Fruit fly (Drosophila melanogaster) whole organism, embryonic: ENCODE measurements around the gene CG33107.

Experiments used
- Abd-B ChIP-seq: fragments of 200-800 bp; sonication (Bioruptor generic); optimal IDR thresholded peaks from 2 replicates; lab custom pipeline; 2018; ENCODE audit warnings: missing biosample characterization, mild to moderate bottlenecking, missing genetic modification characterization, moderate library complexity
- BEAF-32 ChIP-seq: fragments of 200-800 bp; sonication (Bioruptor generic); optimal IDR thresholded peaks from 3 replicates; lab custom pipeline; 2017; ENCODE audit warnings: missing biosample characterization, missing genetic modification characterization, mild to moderate bottlenecking, moderate library complexity, missing genetic modification reagents
- CG10431 ChIP-seq: fragments of 200-800 bp; sonication (Bioruptor generic); optimal IDR thresholded peaks from 3 replicates; lab custom pipeline; 2018; ENCODE audit warnings: missing biosample characterization, mild to moderate bottlenecking, missing genetic modification characterization
- CG12942 ChIP-seq: fragments of 200-800 bp; sonication (Bioruptor generic); optimal IDR thresholded peaks from 3 replicates; lab custom pipeline; 2016; ENCODE audit warnings: missing biosample characterization, missing genetic modification characterization
- CG13287 ChIP-seq: fragments of 200-800 bp; sonication (Bioruptor generic); IDR thresholded peaks from 2 replicates; pipeline ENCODE4 v1.3.6; 2022; ENCODE audit warnings: missing biosample characterization, missing genetic modification characterization; ENCODE audit not compliant: partially characterized antibody
- CG15011 ChIP-seq: fragments of 200-800 bp; sonication (Bioruptor generic); optimal IDR thresholded peaks from 3 replicates; lab custom pipeline; 2018; ENCODE audit warnings: missing biosample characterization, mild to moderate bottlenecking, missing genetic modification characterization
- CG15601 ChIP-seq: fragments of 200-800 bp; sonication (Bioruptor generic); optimal IDR thresholded peaks from 3 replicates; lab custom pipeline; 2019; ENCODE audit warnings: missing biosample characterization, mild to moderate bottlenecking, missing genetic modification characterization, moderate library complexity
- CG17568 ChIP-seq: fragments of 200-800 bp; sonication (Bioruptor generic); optimal IDR thresholded peaks from 2 replicates; lab custom pipeline; 2018; ENCODE audit warnings: missing biosample characterization, mild to moderate bottlenecking, missing genetic modification characterization, moderate library complexity
- CG2120 ChIP-seq: fragments of 200-800 bp; sonication (Bioruptor generic); optimal IDR thresholded peaks from 3 replicates; lab custom pipeline; 2016; ENCODE audit warnings: missing biosample characterization, missing genetic modification characterization
- CG2129 ChIP-seq: fragments of 200-800 bp; sonication (Bioruptor generic); IDR thresholded peaks from 2 replicates; pipeline ENCODE4 v1.3.6; 2022; ENCODE audit warnings: missing biosample characterization, missing genetic modification characterization; ENCODE audit not compliant: partially characterized antibody
- CG2199 ChIP-seq: fragments of 200-800 bp; sonication (Bioruptor generic); IDR thresholded peaks from 3 replicates; pipeline ENCODE4 v1.3.6; 2022; ENCODE audit warnings: missing biosample characterization, missing genetic modification characterization
- CG2889 ChIP-seq: fragments of 200-800 bp; sonication (Bioruptor generic); IDR thresholded peaks from 3 replicates; pipeline ENCODE4 v1.3.6; 2022; ENCODE audit warnings: missing biosample characterization, missing genetic modification characterization
- CG33213 ChIP-seq: fragments of 200-800 bp; sonication (Bioruptor generic); optimal IDR thresholded peaks from 3 replicates; lab custom pipeline; 2016; ENCODE audit warnings: missing biosample characterization, missing genetic modification characterization
- CG42726 ChIP-seq: fragments of 200-800 bp; sonication (Bioruptor generic); IDR thresholded peaks from 2 replicates; pipeline ENCODE4 v1.3.6; 2022; ENCODE audit warnings: missing biosample characterization, missing genetic modification characterization; ENCODE audit not compliant: partially characterized antibody
- CG4360 ChIP-seq: fragments of 200-800 bp; sonication (Bioruptor generic); IDR thresholded peaks from 2 replicates; pipeline ENCODE4 v1.3.6; 2022; ENCODE audit warnings: missing biosample characterization, missing genetic modification characterization
- CG5180 ChIP-seq: fragments of 200-800 bp; sonication (Bioruptor generic); optimal IDR thresholded peaks from 3 replicates; lab custom pipeline; 2017; ENCODE audit warnings: missing biosample characterization, missing genetic modification characterization, mild to moderate bottlenecking, moderate library complexity, missing genetic modification reagents
- CG6813 ChIP-seq: fragments of 200-800 bp; sonication (Bioruptor generic); optimal IDR thresholded peaks from 2 replicates; lab custom pipeline; 2017; ENCODE audit warnings: missing biosample characterization, missing genetic modification characterization, mild to moderate bottlenecking, moderate library complexity, missing genetic modification reagents
- CG7987 ChIP-seq: fragments of 200-800 bp; sonication (Bioruptor generic); optimal IDR thresholded peaks from 2 replicates; lab custom pipeline; 2018; ENCODE audit warnings: missing biosample characterization, mild to moderate bottlenecking, missing genetic modification characterization, moderate library complexity
- CG8089 ChIP-seq: fragments of 200-800 bp; sonication (Bioruptor generic); optimal IDR thresholded peaks from 3 replicates; lab custom pipeline; 2016; ENCODE audit warnings: missing biosample characterization, missing genetic modification characterization
- CG8359 ChIP-seq: fragments of 200-800 bp; sonication (Bioruptor generic); optimal IDR thresholded peaks from 2 replicates; lab custom pipeline; 2017; ENCODE audit warnings: missing biosample characterization, mild to moderate bottlenecking, missing genetic modification characterization, borderline replicate concordance
- CG8765 ChIP-seq: fragments of 200-800 bp; sonication (Bioruptor generic); IDR thresholded peaks from 2 replicates; pipeline ENCODE4 v1.3.6; 2022; ENCODE audit warnings: missing biosample characterization, missing genetic modification characterization
- CG9932 ChIP-seq: fragments of 200-800 bp; sonication (Bioruptor generic); IDR thresholded peaks from 2 replicates; pipeline ENCODE4 v1.3.6; 2022; ENCODE audit warnings: missing biosample characterization, missing genetic modification characterization
- Dll ChIP-seq: fragments of 200-800 bp; sonication (Bioruptor generic); IDR thresholded peaks from 4 replicates; pipeline ENCODE4 v1.3.6; 2022; ENCODE audit warnings: missing biosample characterization, missing genetic modification characterization; ENCODE audit not compliant: partially characterized antibody
- E2f1 ChIP-seq: fragments of 200-800 bp; sonication (Bioruptor generic); IDR thresholded peaks from 2 replicates; pipeline ENCODE4 v1.3.6; 2022; ENCODE audit warnings: missing biosample characterization, missing genetic modification characterization
- Jarid2 ChIP-seq: fragments of 200-800 bp; sonication (Bioruptor generic); optimal IDR thresholded peaks from 3 replicates; lab custom pipeline; 2017; ENCODE audit warnings: mild to moderate bottlenecking, missing biosample characterization, missing genetic modification reagents, missing genetic modification characterization
- Optix ChIP-seq: fragments of 200-800 bp; sonication (Bioruptor generic); IDR thresholded peaks from 3 replicates; pipeline ENCODE4 v1.3.6; 2022; ENCODE audit warnings: missing biosample characterization, missing genetic modification characterization
- Rfx ChIP-seq: fragments of 200-800 bp; sonication (Bioruptor generic); IDR thresholded peaks from 2 replicates; pipeline ENCODE4 v1.3.6; 2022; ENCODE audit warnings: missing biosample characterization, missing genetic modification characterization
- Sin3A ChIP-seq: fragments of >200 bp; optimal IDR thresholded peaks from 2 replicates; lab custom pipeline; 2018
- Sry-β ChIP-seq: fragments of 200-800 bp; sonication (Bioruptor generic); optimal IDR thresholded peaks from 2 replicates; lab custom pipeline; 2018; ENCODE audit warnings: missing biosample characterization, mild to moderate bottlenecking, missing genetic modification characterization, moderate library complexity
- Xrp1 ChIP-seq: fragments of 200-800 bp; sonication (Bioruptor generic); IDR thresholded peaks from 2 replicates; pipeline ENCODE4 v1.3.6; 2022; ENCODE audit warnings: missing biosample characterization, missing genetic modification characterization
- ac ChIP-seq: fragments of 200-800 bp; sonication (Bioruptor generic); optimal IDR thresholded peaks from 3 replicates; lab custom pipeline; 2017; ENCODE audit warnings: missing biosample characterization, mild to moderate bottlenecking, missing genetic modification characterization
- bbx ChIP-seq: fragments of 200-800 bp; sonication (Bioruptor generic); IDR thresholded peaks from 2 replicates; pipeline ENCODE4 v1.3.6; 2022; ENCODE audit warnings: missing biosample characterization, missing genetic modification characterization; ENCODE audit not compliant: partially characterized antibody
- cato ChIP-seq: fragments of 200-800 bp; sonication (Bioruptor generic); optimal IDR thresholded peaks from 2 replicates; lab custom pipeline; 2016; ENCODE audit warnings: missing biosample characterization, missing genetic modification characterization, borderline replicate concordance
- chinmo ChIP-seq: fragments of 200-800 bp; sonication (Bioruptor generic); IDR thresholded peaks from 4 replicates; pipeline ENCODE4 v1.3.6; 2022; ENCODE audit warnings: missing biosample characterization, missing genetic modification characterization; ENCODE audit not compliant: partially characterized antibody
- crc ChIP-seq: fragments of 200-800 bp; sonication (Bioruptor generic); optimal IDR thresholded peaks from 2 replicates; lab custom pipeline; 2016; ENCODE audit warnings: missing biosample characterization, missing genetic modification characterization
- exex ChIP-seq: fragments of 200-800 bp; sonication (Bioruptor generic); optimal IDR thresholded peaks from 4 replicates; lab custom pipeline; 2018; ENCODE audit warnings: missing biosample characterization, mild to moderate bottlenecking, missing genetic modification characterization, moderate library complexity
- gcm ChIP-seq: fragments of 200-800 bp; sonication (Bioruptor generic); optimal IDR thresholded peaks from 2 replicates; lab custom pipeline; 2019; ENCODE audit warnings: missing biosample characterization, mild to moderate bottlenecking, missing genetic modification characterization, moderate library complexity
- gem ChIP-seq: fragments of 200-800 bp; sonication (Bioruptor generic); optimal IDR thresholded peaks from 2 replicates; lab custom pipeline; 2019; ENCODE audit warnings: missing biosample characterization, mild to moderate bottlenecking, missing genetic modification characterization, moderate library complexity
- maf-S ChIP-seq: fragments of 200-800 bp; sonication (Bioruptor generic); optimal IDR thresholded peaks from 2 replicates; lab custom pipeline; 2016; ENCODE audit warnings: missing biosample characterization, missing genetic modification characterization
- row ChIP-seq: fragments of 200-800 bp; sonication (Bioruptor generic); IDR thresholded peaks from 3 replicates; pipeline ENCODE4 v1.3.6; 2022; ENCODE audit warnings: missing biosample characterization, missing genetic modification characterization
- sens-2 ChIP-seq: fragments of 200-800 bp; sonication (Bioruptor generic); IDR thresholded peaks from 2 replicates; pipeline ENCODE4 v1.3.6; 2022; ENCODE audit warnings: missing biosample characterization, missing genetic modification characterization
- shn ChIP-seq: fragments of 200-800 bp; sonication (Bioruptor generic); optimal IDR thresholded peaks from 3 replicates; lab custom pipeline; 2016; ENCODE audit warnings: missing biosample characterization, missing genetic modification characterization
- sna ChIP-seq: fragments of 200-800 bp; sonication (Bioruptor generic); IDR thresholded peaks from 2 replicates; pipeline ENCODE4 v1.3.6; 2022; ENCODE audit warnings: missing biosample characterization, missing genetic modification characterization; ENCODE audit not compliant: partially characterized antibody
- sob ChIP-seq: fragments of 200-800 bp; sonication (Bioruptor generic); IDR thresholded peaks from 2 replicates; pipeline ENCODE4 v1.3.6; 2022; ENCODE audit warnings: missing biosample characterization, missing genetic modification characterization
- tna ChIP-seq: fragments of 200-800 bp; sonication (Bioruptor generic); IDR thresholded peaks from 2 replicates; pipeline ENCODE4 v1.3.6; 2022; ENCODE audit warnings: missing biosample characterization, missing genetic modification characterization; ENCODE audit not compliant: partially characterized antibody
- trem ChIP-seq: fragments of 200-800 bp; optimal IDR thresholded peaks from 3 replicates; lab custom pipeline; 2019; ENCODE audit warnings: missing biosample characterization, mild to moderate bottlenecking, missing genetic modification characterization, moderate library complexity
- twi ChIP-seq: fragments of 200-800 bp; optimal IDR thresholded peaks from 2 replicates; lab custom pipeline; 2019; ENCODE audit warnings: missing biosample characterization, mild to moderate bottlenecking, missing genetic modification characterization, moderate library complexity
- vfl ChIP-seq: fragments of 200-800 bp; sonication (Bioruptor generic); optimal IDR thresholded peaks from 2 replicates; lab custom pipeline; 2016; ENCODE audit warnings: missing biosample characterization, missing genetic modification characterization
- vnd ChIP-seq: fragments of 200-800 bp; sonication (Bioruptor generic); IDR thresholded peaks from 3 replicates; pipeline ENCODE4 v1.3.6; 2022; ENCODE audit warnings: missing biosample characterization, missing genetic modification characterization; ENCODE audit not compliant: partially characterized antibody
- zfh1 ChIP-seq: fragments of 200-800 bp; sonication (Bioruptor generic); IDR thresholded peaks from 3 replicates; pipeline ENCODE4 v1.3.6; 2022; ENCODE audit warnings: missing biosample characterization, missing genetic modification characterization

Gene CG33107

dm6 chr3R:22632980-22633379, 48.5 kb upstream of the CG33107 start (continued):
- TF ChIP-seq ac, result peak; percentile 57
- TF ChIP-seq CG13287 (GFP tag; lab: Robert Waterston, UW), result no peak
- TF ChIP-seq CG4360 (GFP tag; lab: Robert Waterston, UW), result peak; percentile 89
- no peak for TF ChIP-seq CG7987 (GFP tag; lab: Kevin White, UChicago)
- TF ChIP-seq vfl (GFP tag; lab: Kevin White, UChicago), result no peak
- peak; percentile 99 for TF ChIP-seq CG8359
- no peak for TF ChIP-seq sna (GFP tag; lab: Robert Waterston, UW)
- TF ChIP-seq tna (GFP tag; lab: Robert Waterston, UW), result no peak
- no peak for TF ChIP-seq CG6813 (GFP tag; lab: Kevin White, UChicago)
- TF ChIP-seq CG17568 (GFP tag; lab: Kevin White, UChicago), result no peak
- no peak for TF ChIP-seq Sry-β (GFP tag; lab: Kevin White, UChicago)
- TF ChIP-seq zfh1 (GFP tag; lab: Robert Waterston, UW), result no peak
- no peak for TF ChIP-seq crc (GFP tag; lab: Kevin White, UChicago)
- no peak for TF ChIP-seq Rfx (GFP tag; lab: Robert Waterston, UW)
- 0 out of 2 replicates have a peak, but pooled peaks have one; percentile 34 for TF ChIP-seq CG9932
- no peak for TF ChIP-seq bbx (GFP tag; lab: Robert Waterston, UW)
- TF ChIP-seq twi, result no peak
- no peak for TF ChIP-seq Xrp1 (GFP tag; lab: Robert Waterston, UW)
- no peak for TF ChIP-seq CG15011 (GFP tag; lab: Kevin White, UChicago)
- no peak for TF ChIP-seq CG12942 (GFP tag; lab: Kevin White, UChicago)
- no peak for TF ChIP-seq CG15601 (tag; lab: Kevin White, UChicago)
- TF ChIP-seq Dll (GFP tag; lab: Robert Waterston, UW), result 0 out of 4 replicates have a peak, but pooled peaks have one; percentile 20
- TF ChIP-seq Optix (GFP tag; lab: Robert Waterston, UW), result no peak
- no peak for TF ChIP-seq Jarid2
- 0 out of 4 replicates have a peak, but pooled peaks have one; percentile 78 for TF ChIP-seq chinmo
- TF ChIP-seq shn, result no peak
- TF ChIP-seq BEAF-32, result no peak
- no peak for TF ChIP-seq CG2129 (GFP tag; lab: Robert Waterston, UW)
- TF ChIP-seq CG8765, result no peak
- no peak for TF ChIP-seq gem (tag; lab: Kevin White, UChicago)
- no peak for TF ChIP-seq CG2889 (GFP tag; lab: Robert Waterston, UW)
- TF ChIP-seq CG2199 (GFP tag; lab: Robert Waterston, UW), result no peak
- TF ChIP-seq CG8089 (GFP tag; lab: Kevin White, UChicago), result no peak
- no peak for TF ChIP-seq exex (tag; lab: Kevin White, UChicago)
- no peak for TF ChIP-seq CG2120 (GFP tag; lab: Kevin White, UChicago)
- TF ChIP-seq trem, result no peak
- TF ChIP-seq sob, result 0 out of 2 replicates have a peak, but pooled peaks have one; percentile 10
- no peak for TF ChIP-seq E2f1 (GFP tag; lab: Robert Waterston, UW)
- no peak for TF ChIP-seq CG33213 (GFP tag; lab: Kevin White, UChicago)
- no peak for TF ChIP-seq Sin3A
- TF ChIP-seq Abd-B (GFP tag; lab: Kevin White, UChicago), result no peak
- no peak for TF ChIP-seq CG10431 (GFP tag; lab: Kevin White, UChicago)
- TF ChIP-seq row, result no peak
- TF ChIP-seq sens-2, result no peak
- no peak for TF ChIP-seq CG42726
- TF ChIP-seq vnd (GFP tag; lab: Robert Waterston, UW), result 0 out of 3 replicates have a peak, but pooled peaks have one; percentile 14
- TF ChIP-seq cato, result no peak
- no peak for TF ChIP-seq maf-S (GFP tag; lab: Kevin White, UChicago)
- TF ChIP-seq CG5180 (GFP tag; lab: Kevin White, UChicago), result no peak
- no peak for TF ChIP-seq gcm
